Fruit fly (Drosophila melanogaster) whole organism, prepupa: ENCODE measurements around the gene Tgt.

ENCODE experiments used
- CG10631 ChIP-seq: fragments of 200-800 bp; sonication (Bioruptor generic); optimal IDR thresholded peaks from 2 replicates; lab custom pipeline; 2016; ENCODE audit warnings: missing biosample characterization, missing genetic modification characterization
- CG10669 ChIP-seq: fragments of 200-800 bp; sonication (Bioruptor generic); optimal IDR thresholded peaks from 3 replicates; lab custom pipeline; 2018; ENCODE audit warnings: missing biosample characterization, mild to moderate bottlenecking, missing genetic modification characterization, moderate library complexity
- CG11294 ChIP-seq: fragments of 200-800 bp; sonication (Bioruptor generic); IDR thresholded peaks from 2 replicates; pipeline ENCODE4 v1.3.6; 2022; ENCODE audit warnings: missing biosample characterization, missing genetic modification characterization
- CG11762 ChIP-seq: fragments of 200-800 bp; sonication (Bioruptor generic); optimal IDR thresholded peaks from 3 replicates; lab custom pipeline; 2016; ENCODE audit warnings: missing biosample characterization, missing genetic modification characterization; ENCODE audit not compliant: insufficient read depth
- CG11902 ChIP-seq: fragments of 200-800 bp; sonication (Bioruptor generic); optimal IDR thresholded peaks from 3 replicates; lab custom pipeline; 2016; ENCODE audit warnings: missing biosample characterization, missing genetic modification characterization
- CG15336 ChIP-seq: fragments of 200-800 bp; sonication (Bioruptor generic); IDR thresholded peaks from 2 replicates; pipeline ENCODE4 v1.3.6; 2022; ENCODE audit warnings: missing biosample characterization, missing genetic modification characterization
- CG1621 ChIP-seq: fragments of 200-800 bp; sonication (Bioruptor generic); optimal IDR thresholded peaks from 3 replicates; lab custom pipeline; 2018; ENCODE audit warnings: missing biosample characterization, mild to moderate bottlenecking, missing genetic modification characterization
- CG3032 ChIP-seq: fragments of 200-800 bp; optimal IDR thresholded peaks from 2 replicates; lab custom pipeline; 2019; ENCODE audit warnings: missing biosample characterization, mild to moderate bottlenecking, missing genetic modification characterization, moderate library complexity
- CG32006 ChIP-seq: fragments of 200-800 bp; sonication (Bioruptor generic); optimal IDR thresholded peaks from 3 replicates; lab custom pipeline; 2017; ENCODE audit warnings: missing biosample characterization, mild to moderate bottlenecking, missing genetic modification characterization
- CG4318 ChIP-seq: fragments of 200-800 bp; sonication (Bioruptor generic); optimal IDR thresholded peaks from 3 replicates; lab custom pipeline; 2017; ENCODE audit warnings: missing biosample characterization, mild to moderate bottlenecking, missing genetic modification characterization
- CG6276 ChIP-seq: fragments of 200-800 bp; sonication (Bioruptor generic); optimal IDR thresholded peaks from 2 replicates; lab custom pipeline; 2017; ENCODE audit warnings: missing biosample characterization, mild to moderate bottlenecking, missing genetic modification characterization
- CG6808 ChIP-seq: fragments of 200-800 bp; sonication (Bioruptor generic); optimal IDR thresholded peaks from 3 replicates; lab custom pipeline; 2017; ENCODE audit warnings: missing biosample characterization, missing genetic modification characterization, mild to moderate bottlenecking, moderate library complexity, missing genetic modification reagents
- CG6854 ChIP-seq: fragments of 200-800 bp; sonication (Bioruptor generic); optimal IDR thresholded peaks from 2 replicates; lab custom pipeline; 2017; ENCODE audit warnings: missing biosample characterization, mild to moderate bottlenecking, missing genetic modification characterization
- CG7368 ChIP-seq: fragments of 200-800 bp; sonication (Bioruptor generic); optimal IDR thresholded peaks from 3 replicates; lab custom pipeline; 2016; ENCODE audit warnings: missing biosample characterization, missing genetic modification characterization
- CG8119 ChIP-seq: fragments of 200-800 bp; sonication (Bioruptor generic); IDR thresholded peaks from 3 replicates; pipeline ENCODE4 v1.3.6; 2022; ENCODE audit warnings: missing biosample characterization, missing genetic modification characterization
- CG8632 ChIP-seq: fragments of 200-800 bp; sonication (Bioruptor generic); optimal IDR thresholded peaks from 3 replicates; lab custom pipeline; 2016; ENCODE audit warnings: missing biosample characterization, missing genetic modification characterization
- CG9139 ChIP-seq: fragments of 200-800 bp; sonication (Bioruptor generic); optimal IDR thresholded peaks from 3 replicates; lab custom pipeline; 2017; ENCODE audit warnings: missing biosample characterization, mild to moderate bottlenecking, missing genetic modification characterization
- Eip78C ChIP-seq: fragments of 200-800 bp; sonication (Bioruptor generic); peaks from one replicate; lab custom pipeline; 2016; ENCODE audit warnings: missing biosample characterization, missing genetic modification characterization
- Eip93F ChIP-seq: fragments of 200-800 bp; sonication (Bioruptor generic); optimal IDR thresholded peaks from 2 replicates; lab custom pipeline; 2016; ENCODE audit warnings: missing biosample characterization, mild to moderate bottlenecking, missing genetic modification characterization
- Ets21C ChIP-seq: fragments of 200-800 bp; sonication (Bioruptor generic); optimal IDR thresholded peaks from 3 replicates; lab custom pipeline; 2016; ENCODE audit warnings: missing biosample characterization, missing genetic modification characterization
- Ets96B ChIP-seq: fragments of 200-800 bp; optimal IDR thresholded peaks from 2 replicates; lab custom pipeline; 2019; ENCODE audit warnings: missing biosample characterization, mild to moderate bottlenecking, missing genetic modification characterization, moderate library complexity
- Hr38 ChIP-seq: sonication (Bioruptor generic); optimal IDR thresholded peaks from 2 replicates; lab custom pipeline; 2016; ENCODE audit warnings: missing biosample characterization, missing genetic modification characterization
- Hr39 ChIP-seq: fragments of 200-800 bp; sonication (Bioruptor generic); optimal IDR thresholded peaks from 2 replicates; lab custom pipeline; 2016; ENCODE audit warnings: missing biosample characterization, missing genetic modification characterization
- Hr4 ChIP-seq: fragments of 200-800 bp; sonication (Bioruptor generic); optimal IDR thresholded peaks from 3 replicates; lab custom pipeline; 2016; ENCODE audit warnings: missing biosample characterization, missing genetic modification characterization
- OdsH ChIP-seq: fragments of 200-800 bp; sonication (Bioruptor generic); optimal IDR thresholded peaks from 3 replicates; lab custom pipeline; 2016; ENCODE audit warnings: missing biosample characterization, missing genetic modification characterization
- Smox ChIP-seq: fragments of 200-800 bp; sonication (Bioruptor generic); optimal IDR thresholded peaks from 3 replicates; lab custom pipeline; 2016; ENCODE audit warnings: missing biosample characterization, missing genetic modification characterization
- Sox15 ChIP-seq: fragments of 200-800 bp; sonication (Bioruptor generic); optimal IDR thresholded peaks from 3 replicates; lab custom pipeline; 2016; ENCODE audit warnings: missing biosample characterization, missing genetic modification characterization
- achi ChIP-seq: fragments of 200-800 bp; sonication (Bioruptor generic); optimal IDR thresholded peaks from 3 replicates; lab custom pipeline; 2016; ENCODE audit warnings: missing biosample characterization, missing genetic modification characterization
- acj6 ChIP-seq: fragments of 200-800 bp; sonication (Bioruptor generic); optimal IDR thresholded peaks from 3 replicates; lab custom pipeline; 2016; ENCODE audit warnings: missing biosample characterization, missing genetic modification characterization
- dac ChIP-seq: fragments of 200-800 bp; sonication (Bioruptor generic); optimal IDR thresholded peaks from 2 replicates; lab custom pipeline; 2017; ENCODE audit warnings: missing biosample characterization, mild to moderate bottlenecking, missing genetic modification characterization
- dsx ChIP-seq: fragments of 200-800 bp; optimal IDR thresholded peaks from 3 replicates; lab custom pipeline; 2019; ENCODE audit warnings: missing biosample characterization, mild to moderate bottlenecking, missing genetic modification characterization, moderate library complexity; ENCODE audit not compliant: poor library complexity, severe bottlenecking
- eg ChIP-seq: fragments of 200-800 bp; sonication (Bioruptor generic); IDR thresholded peaks from 3 replicates; pipeline ENCODE4 v1.3.6; 2022; ENCODE audit warnings: missing biosample characterization, missing genetic modification characterization
- esn ChIP-seq: fragments of 200-800 bp; sonication (Bioruptor generic); optimal IDR thresholded peaks from 2 replicates; lab custom pipeline; 2016; ENCODE audit warnings: missing biosample characterization, mild to moderate bottlenecking, missing genetic modification characterization, moderate library complexity
- fd59A ChIP-seq: fragments of 200-800 bp; sonication (Bioruptor generic); optimal IDR thresholded peaks from 2 replicates; lab custom pipeline; 2017; ENCODE audit warnings: missing biosample characterization, mild to moderate bottlenecking, missing genetic modification characterization, missing genetic modification reagents
- fd85E ChIP-seq: fragments of 200-800 bp; sonication (Bioruptor generic); optimal IDR thresholded peaks from 3 replicates; lab custom pipeline; 2016; ENCODE audit warnings: missing biosample characterization, missing genetic modification characterization
- lz ChIP-seq: fragments of 200-800 bp; sonication (Bioruptor generic); optimal IDR thresholded peaks from 3 replicates; lab custom pipeline; 2016; ENCODE audit warnings: missing biosample characterization, missing genetic modification characterization
- net ChIP-seq: fragments of 200-800 bp; sonication (Bioruptor generic); optimal IDR thresholded peaks from 3 replicates; lab custom pipeline; 2016; ENCODE audit warnings: missing biosample characterization, missing genetic modification characterization
- pdm3 ChIP-seq: fragments of 200-800 bp; sonication (Bioruptor generic); optimal IDR thresholded peaks from 3 replicates; lab custom pipeline; 2016; ENCODE audit warnings: missing biosample characterization, missing genetic modification characterization
- salr ChIP-seq, 2 experiments: fragments of 200-800 bp; sonication (Bioruptor generic); optimal IDR thresholded peaks; 3 replicates each; lab custom pipeline; 2016 to 2018; ENCODE audit warnings: missing biosample characterization in 2 of 2, missing genetic modification characterization in 2 of 2, mild to moderate bottlenecking in 1 of 2
- spab ChIP-seq: fragments of 200-800 bp; sonication (Bioruptor generic); optimal IDR thresholded peaks from 2 replicates; lab custom pipeline; 2017; ENCODE audit warnings: missing biosample characterization, mild to moderate bottlenecking, missing genetic modification characterization, missing genetic modification reagents
- ss ChIP-seq, 2 experiments: fragments of 200-800 bp; sonication (Bioruptor generic); optimal IDR thresholded peaks; 2 replicates in 1 of 2; 3 replicates in 1 of 2; lab custom pipeline; 2017 to 2018; ENCODE audit warnings: mild to moderate bottlenecking in 2 of 2, missing biosample characterization in 2 of 2, missing genetic modification characterization in 2 of 2, moderate library complexity in 1 of 2
- svp ChIP-seq: fragments of 200-800 bp; sonication (Bioruptor generic); peaks from one replicate; lab custom pipeline; 2016; ENCODE audit warnings: missing biosample characterization, missing genetic modification characterization
- topi ChIP-seq: fragments of 200-800 bp; sonication (Bioruptor generic); optimal IDR thresholded peaks from 3 replicates; lab custom pipeline; 2016; ENCODE audit warnings: missing biosample characterization, missing genetic modification characterization
- vri ChIP-seq: fragments of 200-800 bp; sonication (Bioruptor generic); optimal IDR thresholded peaks from 3 replicates; lab custom pipeline; 2016; ENCODE audit warnings: missing biosample characterization, mild to moderate bottlenecking, missing genetic modification characterization

Tgt gene

DNA sequence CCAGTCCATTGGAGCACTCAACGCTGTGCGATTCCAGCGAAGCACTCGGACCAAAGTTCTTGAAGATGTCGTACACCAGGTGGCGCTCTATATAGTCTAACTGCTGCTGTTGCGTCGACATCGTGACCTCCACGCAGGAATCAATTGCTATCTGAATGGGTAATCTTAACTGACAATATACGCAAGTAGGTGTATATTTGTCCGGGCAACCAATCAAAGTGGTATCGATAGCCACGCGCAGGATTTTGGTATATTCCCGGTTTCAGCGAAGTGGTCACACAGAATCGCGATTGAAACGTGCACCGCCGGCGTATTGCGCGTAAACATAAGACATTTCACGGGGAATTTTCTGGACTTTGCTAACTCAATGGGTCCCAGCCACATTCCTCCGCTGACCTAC lies at the start of gene Tgt, which contains the start of gene CG5126:
TSS of gene Tgt (plus strand) at position 267 of the 400 bp plus-strand sequence.
TSS of gene CG5126 (minus strand) at position 222 of the 400 bp plus-strand sequence.
- TF ChIP-seq CG1621 (tag; lab: Kevin White, UChicago) (peak; percentile 94), lz (no peak)

- TF ChIP-seq Hr4, result no peak
- peak; percentile 43; the same call in 1 of the 3 replicates for TF ChIP-seq CG8119
- no peak for TF ChIP-seq dsx (GFP tag; lab: Kevin White, UChicago)
- no peak for TF ChIP-seq topi (GFP tag; lab: Kevin White, UChicago)
- peak; percentile 28 for TF ChIP-seq Ets96B (tag; lab: Kevin White, UChicago)
- peak; percentile 31 for TF ChIP-seq acj6 (GFP tag; lab: Kevin White, UChicago)
- TF ChIP-seq CG1621 (tag; lab: Kevin White, UChicago), result no peak
- TF ChIP-seq CG10669 (GFP tag; lab: Kevin White, UChicago), result no peak
- TF ChIP-seq spab (GFP tag; lab: Kevin White, UChicago), result no peak
- TF ChIP-seq Sox15 (GFP tag; lab: Kevin White, UChicago), result no peak
- TF ChIP-seq Smox (GFP tag; lab: Kevin White, UChicago), result no peak
- TF ChIP-seq svp (GFP tag; lab: Kevin White, UChicago), result no peak
- no peak for TF ChIP-seq Hr38 (GFP tag; lab: Kevin White, UChicago)
- no peak for TF ChIP-seq pdm3 (GFP tag; lab: Kevin White, UChicago)
- TF ChIP-seq dac (GFP tag; lab: Kevin White, UChicago), result no peak
- TF ChIP-seq CG32006 (GFP tag; lab: Kevin White, UChicago), result peak; percentile 57
- TF ChIP-seq CG3032, result no peak
- no peak for TF ChIP-seq CG6808 (GFP tag; lab: Kevin White, UChicago)
- no peak for TF ChIP-seq vri (GFP tag; lab: Kevin White, UChicago)
- no peak for TF ChIP-seq Ets21C (GFP tag; lab: Kevin White, UChicago)
- TF ChIP-seq fd59A (GFP tag; lab: Kevin White, UChicago), result no peak
- no peak for TF ChIP-seq net (GFP tag; lab: Kevin White, UChicago)
- TF ChIP-seq CG9139 (GFP tag; lab: Kevin White, UChicago), result no peak
- no peak for TF ChIP-seq Eip93F (GFP tag; lab: Kevin White, UChicago)
- TF ChIP-seq achi, result peak; percentile 25
- no peak for TF ChIP-seq CG4318 (GFP tag; lab: Kevin White, UChicago)
- peak; percentile 51 for TF ChIP-seq Eip78C (GFP tag; lab: Kevin White, UChicago)
- no peak for TF ChIP-seq esn (GFP tag; lab: Kevin White, UChicago)
- peak; percentile 34 for TF ChIP-seq CG6276 (GFP tag; lab: Kevin White, UChicago)
- 0 out of 3 replicates have a peak, but pooled peaks have one; percentile 30 for TF ChIP-seq eg (GFP tag; lab: Robert Waterston, UW)
- peak; percentile 28 for TF ChIP-seq OdsH
- TF ChIP-seq CG6854 (GFP tag; lab: Kevin White, UChicago), result no peak
- no peak for TF ChIP-seq CG11294 (GFP tag; lab: Robert Waterston, UW)
- TF ChIP-seq CG7368, result no peak
- TF ChIP-seq CG11762 (GFP tag; lab: Kevin White, UChicago), result no peak
- no peak for TF ChIP-seq salr (GFP tag; optimal IDR thresholded peaks at IDR 0.05; lab: Kevin White, UChicago)
- TF ChIP-seq CG10631 (GFP tag; lab: Kevin White, UChicago), result peak; percentile 37
- TF ChIP-seq fd85E (GFP tag; lab: Kevin White, UChicago), result no peak
- peak; percentile 26 for TF ChIP-seq CG8632
- TF ChIP-seq ss (GFP tag; optimal IDR thresholded peaks at IDR 0.05; lab: Kevin White, UChicago), result no peak
- TF ChIP-seq CG11902 (GFP tag; lab: Kevin White, UChicago), result no peak
- no peak for TF ChIP-seq Hr39 (GFP tag; lab: Kevin White, UChicago)
- TF ChIP-seq CG15336 (GFP tag; lab: Robert Waterston, UW), result no peak
Observed at dm6 chr2L:1135495-1135894, 48.4 kb upstream of the Tgt start.
